Worm (Caenorhabditis elegans): Measurements from ENCODE around the gene C18H7.12.

C18H7.12 gene

ce11 chrIV:605431-605830 is 17.8 kb upstream of the C18H7.12 start:
- TF ChIP-seq scrt-1 (GFP tag; IDR thresholded peaks at IDR 0.05) (no peak), ama-1 (optimal IDR thresholded peaks at IDR 0.05) (no peak), aly-1 (tag; optimal IDR thresholded peaks at IDR 0.05) (no peak), flt-1 (GFP tag; IDR thresholded peaks at IDR 0.05) (no peak), pes-1 (GFP tag; IDR thresholded peaks at IDR 0.05) (peak; percentile 17; the same call in 1 of the 2 replicates), ets-7 (tag; optimal IDR thresholded peaks at IDR 0.05) (no peak), B0310.2 (tag; optimal IDR thresholded peaks at IDR 0.05) (no peak)

- TF ChIP-seq pes-1 (GFP tag; IDR thresholded peaks at IDR 0.05) (no peak), tbx-11 (GFP tag; IDR thresholded peaks at IDR 0.05) (no peak)
Observed at ce11 chrIV:604817-605216, 17.2 kb upstream of the C18H7.12 start.

ce11 chrIV:604144-604543 is 16.5 kb upstream of the C18H7.12 start, which contains the start of gene col-102:
TSS of gene col-102 (plus strand) at chrIV:604444.
- TF ChIP-seq ama-1 (optimal IDR thresholded peaks at IDR 0.05): no peak
- no peak for TF ChIP-seq scrt-1 (GFP tag; IDR thresholded peaks at IDR 0.05)

ce11 chrIV:603543-603942 is 15.9 kb upstream of the C18H7.12 start, which contains the start of gene prmt-4:
TSS of gene prmt-4 (minus strand) at chrIV:603643.
- no peak for TF ChIP-seq aly-1 (tag; optimal IDR thresholded peaks at IDR 0.05)
- no peak for TF ChIP-seq pes-1 (GFP tag; IDR thresholded peaks at IDR 0.05)
- no peak for TF ChIP-seq tra-4 (tag; optimal IDR thresholded peaks at IDR 0.05)
- no peak for TF ChIP-seq sea-1 (GFP tag; conservative IDR thresholded peaks at IDR 0.05)

- no peak for TF ChIP-seq aly-1 (tag; optimal IDR thresholded peaks at IDR 0.05)
- no peak for TF ChIP-seq ets-7 (tag; optimal IDR thresholded peaks at IDR 0.05)
- TF ChIP-seq tbx-11 (GFP tag; IDR thresholded peaks at IDR 0.05): no peak
- TF ChIP-seq scrt-1 (GFP tag; IDR thresholded peaks at IDR 0.05): no peak
- TF ChIP-seq tra-4 (tag; optimal IDR thresholded peaks at IDR 0.05): no peak
- no peak for TF ChIP-seq B0310.2 (tag; optimal IDR thresholded peaks at IDR 0.05)
- no peak for TF ChIP-seq pes-1 (GFP tag; IDR thresholded peaks at IDR 0.05)
- TF ChIP-seq hmbx-1 (tag; optimal IDR thresholded peaks at IDR 0.05): no peak
- TF ChIP-seq hnd-1 (tag; optimal IDR thresholded peaks at IDR 0.05): no peak
- no peak for TF ChIP-seq tbx-37 (GFP tag; conservative IDR thresholded peaks at IDR 0.05)
- no peak for TF ChIP-seq ceh-36 (tag; optimal IDR thresholded peaks at IDR 0.05)
- no peak for TF ChIP-seq flt-1 (GFP tag; IDR thresholded peaks at IDR 0.05)
- no peak for TF ChIP-seq hmg-4 (GFP tag; optimal IDR thresholded peaks at IDR 0.05)
- TF ChIP-seq ama-1 (optimal IDR thresholded peaks at IDR 0.05): no peak
Observed at ce11 chrIV:601595-601994, 14.0 kb upstream of the C18H7.12 start, which contains the start of gene srt-59. TSS of gene srt-59 (minus strand) at chrIV:601695.

ce11 chrIV:596292-596952 is 8.8 kb upstream of the C18H7.12 start, which contains the start of the genes C18H7.7 and C18H7.11:
TSS of gene C18H7.7 (minus strand) at chrIV:596392.
TSS of gene C18H7.11 (plus strand) at chrIV:596902.
- no peak for TF ChIP-seq ama-1 (optimal IDR thresholded peaks at IDR 0.05)
- TF ChIP-seq tbx-37 (GFP tag; conservative IDR thresholded peaks at IDR 0.05): no peak
- no peak for TF ChIP-seq ceh-13 (GFP tag; optimal IDR thresholded peaks at IDR 0.05)
- TF ChIP-seq tbx-11 (GFP tag; IDR thresholded peaks at IDR 0.05): no peak
- no peak for TF ChIP-seq hmbx-1 (tag; optimal IDR thresholded peaks at IDR 0.05)
- TF ChIP-seq scrt-1 (GFP tag; IDR thresholded peaks at IDR 0.05): no peak
- no peak for TF ChIP-seq flt-1 (GFP tag; IDR thresholded peaks at IDR 0.05)
- TF ChIP-seq hnd-1 (tag; optimal IDR thresholded peaks at IDR 0.05): no peak

- TF ChIP-seq sea-1 (GFP tag; conservative IDR thresholded peaks at IDR 0.05) (no peak), tbx-11 (GFP tag; IDR thresholded peaks at IDR 0.05) (no peak), tra-4 (tag; optimal IDR thresholded peaks at IDR 0.05) (no peak), ceh-13 (GFP tag; optimal IDR thresholded peaks at IDR 0.05) (no peak), tbx-37 (GFP tag; conservative IDR thresholded peaks at IDR 0.05) (no peak), F13C5.2 (tag; optimal IDR thresholded peaks at IDR 0.05) (no peak), scrt-1 (GFP tag; IDR thresholded peaks at IDR 0.05) (no peak), hmbx-1 (tag; optimal IDR thresholded peaks at IDR 0.05) (no peak), ets-7 (tag; optimal IDR thresholded peaks at IDR 0.05) (no peak), hnd-1 (tag; optimal IDR thresholded peaks at IDR 0.05) (no peak), hmg-4 (GFP tag; optimal IDR thresholded peaks at IDR 0.05) (no peak), pes-1 (GFP tag; IDR thresholded peaks at IDR 0.05) (no peak), aly-1 (tag; optimal IDR thresholded peaks at IDR 0.05) (no peak)
Observed at ce11 chrIV:594840-595239, 7.2 kb upstream of the C18H7.12 start.

ce11 chrIV:593029-593428 is 5.4 kb upstream of the C18H7.12 start, which contains the start of gene C18H7.4:
TSS of gene C18H7.4 (plus strand) at chrIV:593329.
- no peak for TF ChIP-seq hnd-1 (tag; optimal IDR thresholded peaks at IDR 0.05)
- TF ChIP-seq flt-1 (GFP tag; IDR thresholded peaks at IDR 0.05): no peak
- TF ChIP-seq tbx-37 (GFP tag; conservative IDR thresholded peaks at IDR 0.05): no peak
- TF ChIP-seq pes-1 (GFP tag; IDR thresholded peaks at IDR 0.05): no peak
- no peak for TF ChIP-seq ceh-36 (tag; optimal IDR thresholded peaks at IDR 0.05)
- no peak for TF ChIP-seq tra-4 (tag; optimal IDR thresholded peaks at IDR 0.05)

ce11 chrIV:592382-592781 is 4.8 kb upstream of the C18H7.12 start, which contains the start of gene C18H7.6:
TSS of gene C18H7.6 (minus strand) at chrIV:592485.
- TF ChIP-seq hmbx-1 (tag; optimal IDR thresholded peaks at IDR 0.05): no peak
- TF ChIP-seq hmg-4 (GFP tag; optimal IDR thresholded peaks at IDR 0.05): no peak
- TF ChIP-seq scrt-1 (GFP tag; IDR thresholded peaks at IDR 0.05): no peak
- TF ChIP-seq sea-1 (GFP tag; conservative IDR thresholded peaks at IDR 0.05): no peak
- TF ChIP-seq tbx-37 (GFP tag; conservative IDR thresholded peaks at IDR 0.05): no peak
- no peak for TF ChIP-seq tra-4 (tag; optimal IDR thresholded peaks at IDR 0.05)
- no peak for TF ChIP-seq ceh-13 (GFP tag; optimal IDR thresholded peaks at IDR 0.05)
- no peak for TF ChIP-seq ceh-36 (tag; optimal IDR thresholded peaks at IDR 0.05)
- no peak for TF ChIP-seq B0310.2 (tag; optimal IDR thresholded peaks at IDR 0.05)
- TF ChIP-seq pes-1 (GFP tag; IDR thresholded peaks at IDR 0.05): no peak
- TF ChIP-seq aly-1 (tag; optimal IDR thresholded peaks at IDR 0.05): no peak

All from whole organism, early embryonic.